Worm (Caenorhabditis elegans): ENCODE results near the gene msp-49.

msp-49 gene

ce11 chrII:5181497-5181896 is 12.7 kb upstream of the msp-49 start (continued):
- TF ChIP-seq T23F11.4 (GFP tag; optimal IDR thresholded peaks at IDR 0.05) (no peak), pax-1 (tag; optimal IDR thresholded peaks at IDR 0.05) (no peak), unc-86 (tag; optimal IDR thresholded peaks at IDR 0.05) (no peak), ceh-45 (GFP tag; IDR thresholded peaks at IDR 0.05) (no peak), npax-4 (tag; optimal IDR thresholded peaks at IDR 0.05) (no peak), fkh-10 (GFP tag; optimal IDR thresholded peaks at IDR 0.05) (no peak), pha-2 (tag; optimal IDR thresholded peaks at IDR 0.05) (no peak), nhr-232 (tag; optimal IDR thresholded peaks at IDR 0.05) (no peak), elt-2 (tag; optimal IDR thresholded peaks at IDR 0.05) (peak; percentile 83), rnt-1 (tag; optimal IDR thresholded peaks at IDR 0.05) (peak; percentile 52), ceh-2 (tag; optimal IDR thresholded peaks at IDR 0.05) (peak; percentile 29), fax-1 (tag; optimal IDR thresholded peaks at IDR 0.05) (no peak), pqm-1 (tag; optimal IDR thresholded peaks at IDR 0.05) (no peak), unc-55 (GFP tag; optimal IDR thresholded peaks at IDR 0.05) (peak; percentile 87), fkh-6 (tag; optimal IDR thresholded peaks at IDR 0.05) (no peak), pros-1 (tag; optimal IDR thresholded peaks at IDR 0.05) (peak; percentile 80), ztf-16 (tag; optimal IDR thresholded peaks at IDR 0.05) (no peak), syd-9 (tag; optimal IDR thresholded peaks at IDR 0.05) (peak; percentile 45), mec-3 (tag; optimal IDR thresholded peaks at IDR 0.05; ENCODE audit: borderline replicate concordance) (no peak), che-1 (tag; optimal IDR thresholded peaks at IDR 0.05) (no peak), unc-3 (GFP tag; conservative IDR thresholded peaks at IDR 0.05) (no peak), unc-3 (tag; optimal IDR thresholded peaks at IDR 0.05) (peak; percentile 30), K02D7.2 (tag; optimal IDR thresholded peaks at IDR 0.05) (no peak), ceh-24 (tag; optimal IDR thresholded peaks at IDR 0.05) (no peak), ceh-22 (tag; optimal IDR thresholded peaks at IDR 0.05) (no peak)

ce11 chrII:5182451-5182850 is 11.7 kb upstream of the msp-49 start:
- TF ChIP-seq unc-55 (GFP tag; optimal IDR thresholded peaks at IDR 0.05) (peak; percentile 43), nfya-1 (tag; optimal IDR thresholded peaks at IDR 0.05) (peak; percentile 14), ceh-45 (GFP tag; IDR thresholded peaks at IDR 0.05) (0 out of 2 replicates have a peak, but pooled peaks have one; percentile 31), hlh-30 (tag; optimal IDR thresholded peaks at IDR 0.05; ENCODE audit: insufficient read depth) (peak; percentile 89), unc-3 (GFP tag; conservative IDR thresholded peaks at IDR 0.05) (no peak), unc-3 (tag; optimal IDR thresholded peaks at IDR 0.05) (no peak), elt-2 (tag; optimal IDR thresholded peaks at IDR 0.05) (peak; percentile 89), ceh-14 (tag; optimal IDR thresholded peaks at IDR 0.05) (no peak), nhr-232 (tag; optimal IDR thresholded peaks at IDR 0.05) (no peak), tbx-2 (tag; optimal IDR thresholded peaks at IDR 0.05) (no peak)

- no peak for TF ChIP-seq ztf-16 (tag; optimal IDR thresholded peaks at IDR 0.05)
- no peak for TF ChIP-seq ceh-48 (tag; optimal IDR thresholded peaks at IDR 0.05)
- no peak for TF ChIP-seq ceh-9 (tag; optimal IDR thresholded peaks at IDR 0.05)
- no peak for TF ChIP-seq ceh-2 (tag; optimal IDR thresholded peaks at IDR 0.05)
- TF ChIP-seq ceh-22 (tag; optimal IDR thresholded peaks at IDR 0.05): no peak
- TF ChIP-seq hlh-15 (tag; optimal IDR thresholded peaks at IDR 0.05): no peak
- no peak for TF ChIP-seq lim-6 (tag; optimal IDR thresholded peaks at IDR 0.05)
Measured at ce11 chrII:5183207-5183606, 11.0 kb upstream of the msp-49 start.

- TF ChIP-seq F13H6.1 (tag; optimal IDR thresholded peaks at IDR 0.05) (no peak), elt-2 (tag; optimal IDR thresholded peaks at IDR 0.05) (peak; percentile 83)
Measured at ce11 chrII:5184661-5185545, 9.3 kb upstream of the msp-49 start.

Measured in whole organism, late embryonic.